Worm (Caenorhabditis elegans) whole organism, late embryonic: ENCODE data around the gene sru-4.

ENCODE experiments used
- ahr-1 ChIP-seq: sonication (generic microtip); optimal IDR thresholded peaks from 2 replicates; lab custom pipeline; 2016; ENCODE audit warnings: missing genetic modification characterization, missing compliant biosample characterization
- ceh-31 ChIP-seq: sonication (generic microtip); optimal IDR thresholded peaks from 2 replicates; lab custom pipeline; 2016; ENCODE audit warnings: missing genetic modification characterization, missing compliant biosample characterization
- ceh-45 ChIP-seq: fragments of 200-800 bp; sonication (Bioruptor generic); IDR thresholded peaks from 2 replicates; pipeline ENCODE4 v1.3.6; 2022; ENCODE audit warnings: missing genetic modification reagents, missing genetic modification characterization, missing compliant biosample characterization
- elt-4 ChIP-seq: sonication (generic microtip); optimal IDR thresholded peaks from 2 replicates; lab custom pipeline; 2016; ENCODE audit warnings: missing genetic modification characterization, missing compliant biosample characterization
- nhr-232 ChIP-seq: sonication (generic microtip); optimal IDR thresholded peaks from 2 replicates; lab custom pipeline; 2016; ENCODE audit warnings: missing genetic modification characterization, missing compliant biosample characterization
- pax-1 ChIP-seq: fragments of 150-350 bp; optimal IDR thresholded peaks from 2 replicates; lab custom pipeline; 2014; ENCODE audit warnings: missing biosample characterization, missing genetic modification characterization

- no peak for TF ChIP-seq elt-4 (tag; lab: Kevin White, UChicago)
- TF ChIP-seq ceh-45 (GFP tag; lab: Robert Waterston, UW) = no peak
- no peak for TF ChIP-seq pax-1 (tag; lab: Kevin White, UChicago)
- TF ChIP-seq nhr-232 (tag; lab: Kevin White, UChicago) = no peak
- no peak for TF ChIP-seq ahr-1 (tag; lab: Kevin White, UChicago)
- TF ChIP-seq ceh-31 (tag; lab: Kevin White, UChicago) = no peak
Measured at ce11 chrIV:9467418-9467817, 30.8 kb upstream of the sru-4 start, which contains the start of gene F38E11.6.
